Fruit fly (Drosophila melanogaster): ENCODE data around the gene pigeon.

dm6 chr2L:19162330-19163100, 23.3 kb upstream of the pigeon start:
- no peak for TF ChIP-seq fd96Ca (GFP tag; IDR thresholded peaks at IDR 0.05)
- TF ChIP-seq CG10348 (GFP tag; IDR thresholded peaks at IDR 0.05) = no peak
